Fruit fly (Drosophila melanogaster) whole organism, wandering third instar larva: Measurements from ENCODE around the gene CG12170.

ENCODE experiments used
- Abd-B ChIP-seq: fragments of >200 bp; optimal IDR thresholded peaks from 2 replicates; lab custom pipeline; 2017; ENCODE audit warnings: missing biosample characterization, missing genetic modification characterization
- CG32264 ChIP-seq: fragments of 200-800 bp; sonication (Bioruptor generic); optimal IDR thresholded peaks from 2 replicates; lab custom pipeline; 2016; ENCODE audit warnings: missing biosample characterization, missing genetic modification characterization
- CG9705 ChIP-seq: fragments of 200-800 bp; sonication (Bioruptor generic); optimal IDR thresholded peaks from 2 replicates; lab custom pipeline; 2018; ENCODE audit warnings: missing biosample characterization, mild to moderate bottlenecking, missing genetic modification characterization
- CrebA ChIP-seq: fragments of 200-800 bp; sonication (Bioruptor generic); optimal IDR thresholded peaks from 2 replicates; lab custom pipeline; 2016; ENCODE audit warnings: missing biosample characterization, mild to moderate bottlenecking, missing genetic modification characterization, borderline replicate concordance
- Dfd ChIP-seq: fragments of >200 bp; optimal IDR thresholded peaks from 2 replicates; lab custom pipeline; 2017; ENCODE audit warnings: missing biosample characterization, missing genetic modification characterization
- Dif ChIP-seq: fragments of 200-275, 200-300 bp; sonication (Bioruptor generic); optimal IDR thresholded peaks from 2 replicates; lab custom pipeline; 2018; ENCODE audit warnings: missing biosample characterization, missing genetic modification characterization; ENCODE audit not compliant: partially characterized antibody
- GATAd ChIP-seq: sonication (Bioruptor generic); optimal IDR thresholded peaks from 2 replicates; lab custom pipeline; 2016; ENCODE audit warnings: missing biosample characterization, missing genetic modification characterization
- HLH106 ChIP-seq: fragments of 200-800 bp; optimal IDR thresholded peaks from 3 replicates; lab custom pipeline; 2019; ENCODE audit warnings: missing biosample characterization, mild to moderate bottlenecking, missing genetic modification characterization, moderate library complexity
- Hnf4 ChIP-seq: fragments of 200-800 bp; sonication (Bioruptor generic); optimal IDR thresholded peaks from 2 replicates; lab custom pipeline; 2016; ENCODE audit warnings: missing biosample characterization, mild to moderate bottlenecking, missing genetic modification characterization
- Hr78 ChIP-seq: fragments of >200 bp; optimal IDR thresholded peaks from 2 replicates; lab custom pipeline; 2017; ENCODE audit warnings: missing biosample characterization, missing genetic modification characterization
- Hr83 ChIP-seq: fragments of 200-300 bp; sonication (Bioruptor generic); optimal IDR thresholded peaks from 2 replicates; lab custom pipeline; 2016; ENCODE audit warnings: missing biosample characterization, mild to moderate bottlenecking, missing genetic modification characterization, moderate library complexity; ENCODE audit not compliant: poor library complexity, severe bottlenecking
- Jra ChIP-seq: sonication (Bioruptor generic); optimal IDR thresholded peaks from 2 replicates; lab custom pipeline; 2016; ENCODE audit warnings: missing biosample characterization, missing genetic modification characterization
- Mio ChIP-seq: sonication (Bioruptor generic); optimal IDR thresholded peaks from 2 replicates; lab custom pipeline; 2016; ENCODE audit warnings: missing biosample characterization, missing genetic modification characterization
- Myc ChIP-seq: fragments of >200 bp; optimal IDR thresholded peaks from 2 replicates; lab custom pipeline; 2017
- N ChIP-seq: fragments of >200 bp; optimal IDR thresholded peaks from 2 replicates; lab custom pipeline; 2018; ENCODE audit warnings: missing biosample characterization, missing external identifiers, missing genetic modification characterization
- OdsH ChIP-seq: fragments of 200-800 bp; sonication (Bioruptor generic); optimal IDR thresholded peaks from 2 replicates; lab custom pipeline; 2016; ENCODE audit warnings: missing biosample characterization, mild to moderate bottlenecking, missing genetic modification characterization
- Rel ChIP-seq, 2 experiments: fragments of 200-800 bp; sonication (Bioruptor generic) in 1 of 2; optimal IDR thresholded peaks; 2 replicates in 1 of 2; 3 replicates in 1 of 2; lab custom pipeline; 2016 to 2019; ENCODE audit warnings: mild to moderate bottlenecking in 2 of 2, missing biosample characterization in 2 of 2, missing genetic modification characterization in 2 of 2, moderate library complexity in 1 of 2
- Sp1 ChIP-seq: fragments of 200-800 bp; sonication (Bioruptor generic); optimal IDR thresholded peaks from 3 replicates; lab custom pipeline; 2019; ENCODE audit warnings: missing biosample characterization, mild to moderate bottlenecking, missing genetic modification characterization, moderate library complexity
- Vsx2 ChIP-seq: fragments of 200-300, 225-300 bp; sonication (Bioruptor generic); optimal IDR thresholded peaks from 2 replicates; lab custom pipeline; 2018; ENCODE audit warnings: missing biosample characterization, missing genetic modification characterization; ENCODE audit not compliant: partially characterized antibody
- br ChIP-seq: fragments of 200-800 bp; sonication (Bioruptor generic); optimal IDR thresholded peaks from 2 replicates; lab custom pipeline; 2016; ENCODE audit warnings: missing biosample characterization, missing genetic modification characterization
- brk ChIP-seq: fragments of 200-800 bp; sonication (Bioruptor generic); optimal IDR thresholded peaks from 2 replicates; lab custom pipeline; 2016; ENCODE audit warnings: missing biosample characterization, mild to moderate bottlenecking, missing genetic modification characterization
- dl ChIP-seq, 2 experiments: fragments of 175-275, 200-275 bp in 1 of 2; fragments of 200-275 bp in 1 of 2; sonication (Bioruptor generic); optimal IDR thresholded peaks; lab custom pipeline; 2018; ENCODE audit warnings: mild to moderate bottlenecking in 2 of 2, missing biosample characterization in 2 of 2, missing genetic modification characterization in 2 of 2, moderate library complexity in 2 of 2; ENCODE audit not compliant: partially characterized antibody in 2 of 2, insufficient read depth in 1 of 2
- dmrt93B ChIP-seq: fragments of 200-800 bp; sonication (Bioruptor generic); optimal IDR thresholded peaks from 2 replicates; lab custom pipeline; 2018; ENCODE audit warnings: missing biosample characterization, mild to moderate bottlenecking, missing genetic modification characterization
- dsf ChIP-seq: sonication (Bioruptor generic); optimal IDR thresholded peaks from 2 replicates; lab custom pipeline; 2016; ENCODE audit warnings: missing biosample characterization, missing genetic modification characterization, borderline replicate concordance
- ey ChIP-seq: fragments of 200-800 bp; sonication (Bioruptor generic); optimal IDR thresholded peaks from 2 replicates; lab custom pipeline; 2016; ENCODE audit warnings: missing biosample characterization, missing genetic modification characterization
- foxo ChIP-seq, 2 experiments: fragments of 200-800 bp; sonication (Bioruptor generic); optimal IDR thresholded peaks; 2 replicates in 1 of 2; 3 replicates in 1 of 2; lab custom pipeline; 2016 to 2017; ENCODE audit warnings: missing biosample characterization in 2 of 2, missing genetic modification characterization in 2 of 2
- fru ChIP-seq: fragments of 200-800 bp; sonication (Bioruptor generic); optimal IDR thresholded peaks from 3 replicates; lab custom pipeline; 2016; ENCODE audit warnings: missing biosample characterization, mild to moderate bottlenecking, missing genetic modification characterization
- h ChIP-seq: fragments of 200-800 bp; sonication (Bioruptor generic); optimal IDR thresholded peaks from 3 replicates; lab custom pipeline; 2016; ENCODE audit warnings: missing biosample characterization, mild to moderate bottlenecking, missing genetic modification characterization
- jim ChIP-seq: fragments of 175-275, 200-325 bp; sonication (Bioruptor generic); optimal IDR thresholded peaks from 2 replicates; lab custom pipeline; 2016; ENCODE audit warnings: missing biosample characterization, mild to moderate bottlenecking, missing genetic modification characterization
- lola ChIP-seq: fragments of >200 bp; optimal IDR thresholded peaks from 2 replicates; lab custom pipeline; 2017; ENCODE audit warnings: missing biosample characterization, missing genetic modification characterization
- pan ChIP-seq: fragments of >200 bp; optimal IDR thresholded peaks from 2 replicates; lab custom pipeline; 2017
- psq ChIP-seq: fragments of 200-800 bp; sonication (Bioruptor generic); optimal IDR thresholded peaks from 3 replicates; lab custom pipeline; 2017; ENCODE audit warnings: missing biosample characterization, mild to moderate bottlenecking, missing genetic modification characterization, moderate library complexity
- rgr ChIP-seq: fragments of 200-800 bp; sonication (Bioruptor generic); optimal IDR thresholded peaks from 3 replicates; lab custom pipeline; 2016; ENCODE audit warnings: missing biosample characterization, mild to moderate bottlenecking, missing genetic modification characterization
- sage ChIP-seq: fragments of 200-800 bp; sonication (Bioruptor generic); optimal IDR thresholded peaks from 2 replicates; lab custom pipeline; 2016; ENCODE audit warnings: missing biosample characterization, mild to moderate bottlenecking, missing genetic modification characterization
- sv ChIP-seq: fragments of 200-800 bp; sonication (Bioruptor generic); optimal IDR thresholded peaks from 3 replicates; lab custom pipeline; 2016; ENCODE audit warnings: missing biosample characterization, missing genetic modification characterization
- tai ChIP-seq: sonication (Bioruptor generic); optimal IDR thresholded peaks from 2 replicates; lab custom pipeline; 2016; ENCODE audit warnings: missing biosample characterization, missing genetic modification characterization
- usp ChIP-seq: fragments of >200 bp; optimal IDR thresholded peaks from 2 replicates; lab custom pipeline; 2017; ENCODE audit warnings: missing biosample characterization, missing genetic modification characterization
- woc ChIP-seq: sonication (Bioruptor generic); optimal IDR thresholded peaks from 2 replicates; lab custom pipeline; 2016; ENCODE audit warnings: missing biosample characterization, mild to moderate bottlenecking, missing genetic modification characterization

CG12170 gene

DNA sequence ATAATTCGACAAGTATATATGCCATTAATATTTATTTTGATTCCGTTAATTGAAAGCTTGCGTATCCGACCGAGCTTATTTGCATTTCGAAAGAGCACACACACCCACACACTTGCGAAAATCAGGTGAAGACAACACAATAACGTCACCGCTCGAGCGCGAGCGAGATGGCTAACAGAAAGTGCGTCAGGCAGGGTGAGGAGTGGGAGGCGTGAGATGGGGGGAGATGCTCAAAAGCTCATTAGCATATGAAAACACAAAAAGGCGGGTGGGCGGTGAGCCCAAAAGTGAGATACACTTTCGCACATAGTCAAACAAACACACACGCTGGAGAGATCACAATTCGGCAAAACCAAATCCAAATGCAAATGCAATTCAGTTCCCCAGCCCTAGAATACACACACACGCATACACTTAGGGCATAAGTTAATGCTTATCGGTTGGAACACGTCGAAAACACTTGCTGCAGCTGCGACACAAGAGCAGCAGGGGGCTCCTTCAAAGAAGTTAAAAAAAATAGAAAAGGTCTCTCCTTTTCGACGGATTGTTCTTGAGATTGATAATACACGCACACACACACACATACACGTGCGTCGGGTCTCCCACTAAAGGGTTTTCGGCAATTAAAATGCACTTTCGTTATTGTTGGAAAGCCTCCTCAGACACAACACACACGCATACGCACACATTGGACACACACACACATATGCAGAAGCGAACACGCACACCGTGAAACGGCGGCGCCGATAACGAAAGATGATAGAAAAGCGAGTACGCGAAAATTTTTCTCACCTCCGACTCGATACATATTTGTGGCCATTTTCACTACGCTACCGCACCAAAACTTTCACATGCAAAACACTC, 10.9 kb downstream of the CG12170 start (continued):
- TF ChIP-seq GATAd (GFP tag; lab: Kevin White, UChicago) (no peak), psq (GFP tag; lab: Kevin White, UChicago) (no peak)
- TF ChIP-seq, all 38 proteins: peak for 10

DNA sequence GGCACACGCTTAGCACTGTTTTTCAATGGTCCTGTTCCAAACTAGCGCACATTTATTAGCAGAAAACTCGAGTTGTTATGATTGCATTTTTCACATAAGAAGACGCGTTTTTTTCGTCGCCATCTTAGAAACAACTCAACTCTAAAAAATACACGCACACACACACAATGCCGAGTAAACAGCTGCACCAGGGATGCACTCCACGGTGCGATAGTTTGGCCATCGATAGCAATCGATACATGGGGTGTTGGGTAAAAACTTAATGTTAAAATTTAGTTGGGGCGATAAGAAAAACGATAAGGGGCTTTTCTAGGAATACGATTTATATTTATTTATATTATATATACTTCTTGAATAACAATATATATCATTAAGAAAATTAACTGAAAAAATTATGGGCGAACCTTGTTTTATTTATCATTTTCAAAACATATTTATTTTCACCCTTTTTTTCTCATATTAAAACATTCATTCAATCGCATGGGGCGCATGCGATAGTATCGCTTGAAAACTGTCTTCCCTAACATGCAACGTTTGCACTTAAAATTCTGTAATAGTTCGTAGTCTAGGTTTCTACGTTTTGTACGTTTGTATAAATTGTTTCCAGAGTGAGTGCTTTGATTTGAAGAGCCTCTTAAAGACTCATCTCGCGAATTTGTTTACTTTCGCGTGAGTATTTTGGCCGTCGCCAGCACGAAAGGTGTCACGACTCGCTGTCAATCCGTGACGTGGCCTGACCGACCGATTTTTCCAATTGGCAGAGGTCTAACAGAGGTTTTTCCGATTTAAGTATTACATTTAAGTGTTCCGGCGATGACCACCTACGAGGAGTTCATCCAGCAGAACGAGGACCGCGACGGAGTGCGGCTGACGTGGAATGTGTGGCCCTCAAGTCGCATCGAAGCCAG, 11.8 kb downstream of the CG12170 start, which contains the start of the genes MTA1-like and Sec23:
Gene MTA1-like (minus strand): TSS at position 170 of the 908 bp plus-strand sequence.
Gene Sec23 (plus strand): TSS at position 497 of the 908 bp plus-strand sequence.
- TF ChIP-seq Myc (peak; percentile 0), ey (GFP tag; lab: Kevin White, UChicago) (peak; percentile 52), woc (GFP tag; lab: Kevin White, UChicago) (peak; percentile 66), CrebA (no peak), usp (GFP tag; lab: Kevin White, UChicago) (no peak), Hr78 (no peak), lola (GFP tag; lab: Kevin White, UChicago) (no peak), Dfd (GFP tag; lab: Kevin White, UChicago) (no peak), h (GFP tag; lab: Kevin White, UChicago) (peak; percentile 48), brk (GFP tag; lab: Kevin White, UChicago) (peak; percentile 39), jim (no peak), Mio (GFP tag; lab: Kevin White, UChicago) (no peak), sage (GFP tag; lab: Kevin White, UChicago) (peak; percentile 35), HLH106 (tag; lab: Kevin White, UChicago) (peak; percentile 72), dl (GFP tag; optimal IDR thresholded peaks at IDR 0.05; lab: Kevin White, UChicago; ENCODE audit: insufficient read depth in 1 of 2, partially characterized antibody in 2 of 2) (no peak), foxo (GFP tag; optimal IDR thresholded peaks at IDR 0.05; lab: Kevin White, UChicago) (peak in 1 of 2 experiments; percentile 74), Hnf4 (GFP tag; lab: Kevin White, UChicago) (peak; percentile 76), dmrt93B (GFP tag; lab: Kevin White, UChicago) (peak; percentile 54), Dif (GFP tag; lab: Kevin White, UChicago) (no peak), N (GFP tag; lab: Kevin White, UChicago) (no peak), sv (peak; percentile 33), Vsx2 (GFP tag; lab: Kevin White, UChicago) (no peak), OdsH (GFP tag; lab: Kevin White, UChicago) (peak; percentile 24), Sp1 (GFP tag; lab: Kevin White, UChicago) (peak; percentile 54), psq (GFP tag; lab: Kevin White, UChicago) (peak; percentile 63), dsf (GFP tag; lab: Kevin White, UChicago) (peak; percentile 48), Hr83 (peak; percentile 5), pan (lab: Kevin White, UChicago) (no peak), GATAd (GFP tag; lab: Kevin White, UChicago) (no peak), CG9705 (peak; percentile 33), fru (GFP tag; lab: Kevin White, UChicago) (peak; percentile 36), CG32264 (GFP tag; lab: Kevin White, UChicago) (no peak), br (GFP tag; lab: Kevin White, UChicago) (peak; percentile 26), Abd-B (GFP tag; lab: Kevin White, UChicago) (no peak), Jra (GFP tag; lab: Kevin White, UChicago) (peak; percentile 19), Rel (GFP tag; optimal IDR thresholded peaks at IDR 0.05; lab: Kevin White, UChicago) (peak; percentile 71), Rel (tag; optimal IDR thresholded peaks at IDR 0.05; lab: Kevin White, UChicago) (peak; percentile 9), tai (GFP tag; lab: Kevin White, UChicago) (no peak), rgr (GFP tag; lab: Kevin White, UChicago) (peak; percentile 70)
